Fruit fly (Drosophila melanogaster): ENCODE results near the gene Abcd3.

Gene Abcd3

dm6 chrX:19748565-19748964 lies 2.0 kb upstream of the Abcd3 start (continued):
- TF ChIP-seq CG12071 (GFP tag; optimal IDR thresholded peaks at IDR 0.05) (no peak), crp (GFP tag; optimal IDR thresholded peaks at IDR 0.05) (peak in 1 of 2 experiments; percentile 59), CG8290 (GFP tag; optimal IDR thresholded peaks at IDR 0.05) (no peak), CG8290 (tag; optimal IDR thresholded peaks at IDR 0.05) (peak in 1 of 2 experiments; percentile 28), CG6854 (GFP tag; optimal IDR thresholded peaks at IDR 0.05) (no peak), cato (GFP tag; optimal IDR thresholded peaks at IDR 0.05; ENCODE audit: borderline replicate concordance) (no peak), Myb (GFP tag; optimal IDR thresholded peaks at IDR 0.05) (peak; percentile 93), sob (GFP tag; IDR thresholded peaks at IDR 0.05) (0 out of 2 replicates have a peak, but pooled peaks have one; percentile 36), zfh2 (GFP tag; optimal IDR thresholded peaks at IDR 0.05) (peak; percentile 7), CG17328 (GFP tag; IDR thresholded peaks at IDR 0.05) (no peak), NK7.1 (GFP tag; optimal IDR thresholded peaks at IDR 0.05) (no peak), HLHmδ (GFP tag; optimal IDR thresholded peaks at IDR 0.05) (no peak), CG1603 (tag; optimal IDR thresholded peaks at IDR 0.05) (peak; percentile 68), grau (tag; optimal IDR thresholded peaks at IDR 0.05) (peak; percentile 22), CG12659 (GFP tag; optimal IDR thresholded peaks at IDR 0.05) (peak; percentile 19)

dm6 chrX:19752344-19752743 lies 1.8 kb downstream of the Abcd3 start:
- TF ChIP-seq E2f1 (GFP tag; IDR thresholded peaks at IDR 0.05) (no peak), Fer2 (tag; optimal IDR thresholded peaks at IDR 0.05) (no peak), Oaz (GFP tag; IDR thresholded peaks at IDR 0.05) (no peak), unc-4 (GFP tag; IDR thresholded peaks at IDR 0.05; ENCODE audit: partially characterized antibody) (no peak), lmd (GFP tag; IDR thresholded peaks at IDR 0.05) (no peak), Hmr (GFP tag; optimal IDR thresholded peaks at IDR 0.05) (no peak), Atf-2 (GFP tag; optimal IDR thresholded peaks at IDR 0.05) (no peak), Hey (tag; optimal IDR thresholded peaks at IDR 0.05) (peak; percentile 36), Atf3 (GFP tag; optimal IDR thresholded peaks at IDR 0.05) (no peak), chinmo (GFP tag; IDR thresholded peaks at IDR 0.05; ENCODE audit: partially characterized antibody) (0 out of 4 replicates have a peak, but pooled peaks have one; percentile 56), CG10543 (GFP tag; optimal IDR thresholded peaks at IDR 0.05) (peak; percentile 55), grn (GFP tag; optimal IDR thresholded peaks at IDR 0.05) (peak; percentile 88), Med (GFP tag) (peak; percentile 74), Ravus (GFP tag; IDR thresholded peaks at IDR 0.05) (no peak), rib (GFP tag; IDR thresholded peaks at IDR 0.05) (no peak), Pdp1 (GFP tag; optimal IDR thresholded peaks at IDR 0.05) (peak in 1 of 2 experiments; percentile 44), ftz-f1 (GFP tag; optimal IDR thresholded peaks at IDR 0.05) (no peak), Ets65A (GFP tag) (peak; percentile 84), pita (GFP tag; optimal IDR thresholded peaks at IDR 0.05) (no peak), crol (GFP tag; IDR thresholded peaks at IDR 0.05) (no peak), Ets97D (GFP tag; optimal IDR thresholded peaks at IDR 0.05) (no peak), CG17612 (GFP tag; IDR thresholded peaks at IDR 0.05) (no peak), CG8478 (optimal IDR thresholded peaks at IDR 0.05) (no peak), nmo (GFP tag; optimal IDR thresholded peaks at IDR 0.05) (no peak), ci (GFP tag; IDR thresholded peaks at IDR 0.05) (0 out of 3 replicates have a peak, but pooled peaks have one; percentile 33), CG32767 (GFP tag; IDR thresholded peaks at IDR 0.05) (no peak), Vsx1 (GFP tag; optimal IDR thresholded peaks at IDR 0.05) (peak; percentile 30), sug (tag; optimal IDR thresholded peaks at IDR 0.05) (peak; percentile 71), ranshi (GFP tag; IDR thresholded peaks at IDR 0.05) (no peak), phol (tag; optimal IDR thresholded peaks at IDR 0.05) (no peak), GATAe (GFP tag; conservative IDR thresholded peaks at IDR 0.05) (0 out of 2 replicates have a peak, but pooled peaks have one; percentile 30), CG8089 (GFP tag; optimal IDR thresholded peaks at IDR 0.05) (no peak), cwo (GFP tag; optimal IDR thresholded peaks at IDR 0.05) (peak; percentile 54), CG3995 (GFP tag; optimal IDR thresholded peaks at IDR 0.05) (no peak), exex (tag; optimal IDR thresholded peaks at IDR 0.05) (peak; percentile 95), Aef1 (GFP tag; IDR thresholded peaks at IDR 0.05) (no peak), corto (GFP tag; optimal IDR thresholded peaks at IDR 0.05) (no peak)
